Fruit fly (Drosophila melanogaster): ENCODE measurements around the gene RfC4.

dm6 chr3L:4110212-4110611 is 25.6 kb downstream of the RfC4 start:
- no peak for TF ChIP-seq CG9948 (tag; optimal IDR thresholded peaks at IDR 0.05)
- no peak for TF ChIP-seq fd96Ca (GFP tag; IDR thresholded peaks at IDR 0.05)
- TF ChIP-seq CG13204 (GFP tag; optimal IDR thresholded peaks at IDR 0.05), result no peak
- no peak for TF ChIP-seq gl (tag; optimal IDR thresholded peaks at IDR 0.05)
- TF ChIP-seq Ets98B (GFP tag; IDR thresholded peaks at IDR 0.05), result no peak
- TF ChIP-seq CG4496 (GFP tag; IDR thresholded peaks at IDR 0.05), result no peak
- no peak for TF ChIP-seq CG14655 (GFP tag; optimal IDR thresholded peaks at IDR 0.05)
- TF ChIP-seq CG12605 (GFP tag; IDR thresholded peaks at IDR 0.05), result no peak
- TF ChIP-seq rn (GFP tag; IDR thresholded peaks at IDR 0.05), result no peak
